Worm (Caenorhabditis elegans) whole organism, L3 larva: ENCODE results near the gene Y57A10A.29.

Source experiments
- ZK546.5 ChIP-seq: sonication (generic microtip); optimal IDR thresholded peaks from 2 replicates; lab custom pipeline; 2017; ENCODE audit warnings: missing biosample characterization, missing genetic modification characterization
- ceh-16 ChIP-seq: sonication (generic microtip); optimal IDR thresholded peaks from 2 replicates; lab custom pipeline; 2017; ENCODE audit warnings: missing biosample characterization, missing genetic modification characterization
- ceh-28 ChIP-seq: fragments of 150-350 bp; optimal IDR thresholded peaks from 2 replicates; lab custom pipeline; 2014; ENCODE audit warnings: missing biosample characterization, missing genetic modification reagents, missing genetic modification characterization
- egl-5 ChIP-seq: fragments of 150-350 bp; optimal IDR thresholded peaks from 2 replicates; lab custom pipeline; 2017; ENCODE audit warnings: missing biosample characterization, missing genetic modification reagents, missing genetic modification characterization, inconsistent platforms
- elt-1 ChIP-seq: fragments of 150-350 bp; optimal IDR thresholded peaks from 2 replicates; lab custom pipeline; 2014; ENCODE audit warnings: missing biosample characterization, missing genetic modification characterization
- elt-2 ChIP-seq: sonication (generic microtip); optimal IDR thresholded peaks from 2 replicates; lab custom pipeline; 2016; ENCODE audit warnings: missing genetic modification reagents, mild to moderate bottlenecking, missing genetic modification characterization, missing compliant biosample characterization
- elt-3 ChIP-seq, 3 experiments: fragments of 150-350 bp in 1 of 3; sonication (generic microtip) in 2 of 3; optimal IDR thresholded peaks; 2 replicates in 2 of 3; 4 replicates in 1 of 3; lab custom pipeline; 2014 to 2017; ENCODE audit warnings: missing biosample characterization in 3 of 3, missing genetic modification characterization in 3 of 3
- fkh-2 ChIP-seq: fragments of 150-350 bp; optimal IDR thresholded peaks from 2 replicates; lab custom pipeline; 2014; ENCODE audit warnings: missing biosample characterization, missing genetic modification reagents, missing genetic modification characterization
- fos-1 ChIP-seq: fragments of 150-350 bp; optimal IDR thresholded peaks from 2 replicates; lab custom pipeline; 2014; ENCODE audit warnings: missing biosample characterization, missing genetic modification characterization
- hmg-11 ChIP-seq: sonication (generic microtip); optimal IDR thresholded peaks from 2 replicates; lab custom pipeline; 2016; ENCODE audit warnings: missing genetic modification characterization, missing compliant biosample characterization
- jun-1 ChIP-seq: fragments of 150-350 bp; optimal IDR thresholded peaks from 2 replicates; lab custom pipeline; 2014; ENCODE audit warnings: missing biosample characterization, missing genetic modification reagents, missing genetic modification characterization
- lin-39 ChIP-seq: fragments of 150-350 bp; optimal IDR thresholded peaks from 2 replicates; lab custom pipeline; 2018; ENCODE audit warnings: missing biosample characterization, missing genetic modification reagents, missing genetic modification characterization
- mdl-1 ChIP-seq: fragments of 150-350 bp; optimal IDR thresholded peaks from 2 replicates; lab custom pipeline; 2014; ENCODE audit warnings: missing biosample characterization, missing genetic modification characterization
- mml-1 ChIP-seq: fragments of 150-350 bp; sonication (generic microtip); optimal IDR thresholded peaks from 3 replicates; lab custom pipeline; 2014; ENCODE audit warnings: missing biosample characterization, missing genetic modification characterization
- nfya-1 ChIP-seq: sonication (generic microtip); optimal IDR thresholded peaks from 2 replicates; lab custom pipeline; 2017; ENCODE audit warnings: missing genetic modification characterization, mild to moderate bottlenecking, missing compliant biosample characterization, antibody characterized with exemption, moderate library complexity; ENCODE audit not compliant: insufficient read depth
- nhr-11 ChIP-seq: fragments of 150-350 bp; optimal IDR thresholded peaks from 2 replicates; lab custom pipeline; 2014; ENCODE audit warnings: missing biosample characterization, missing genetic modification characterization
- nhr-237 ChIP-seq: fragments of 150-350 bp; optimal IDR thresholded peaks from 2 replicates; lab custom pipeline; 2014; ENCODE audit warnings: missing biosample characterization, missing genetic modification characterization
- nhr-25 ChIP-seq: sonication (generic microtip); optimal IDR thresholded peaks from 2 replicates; lab custom pipeline; 2017; ENCODE audit warnings: missing biosample characterization, missing genetic modification characterization
- nhr-43 ChIP-seq: sonication (generic microtip); optimal IDR thresholded peaks from 2 replicates; lab custom pipeline; 2016; ENCODE audit warnings: mild to moderate bottlenecking, missing genetic modification characterization, missing compliant biosample characterization; ENCODE audit not compliant: poor library complexity, severe bottlenecking
- nhr-67 ChIP-seq: fragments of 150-350 bp; optimal IDR thresholded peaks from 2 replicates; lab custom pipeline; 2014; ENCODE audit warnings: missing biosample characterization, missing genetic modification characterization
- nhr-76 ChIP-seq: fragments of 150-350 bp; sonication (generic microtip); optimal IDR thresholded peaks from 5 replicates; lab custom pipeline; 2014; ENCODE audit warnings: missing biosample characterization, missing genetic modification characterization
- nhr-77 ChIP-seq: fragments of 150-350 bp; optimal IDR thresholded peaks from 2 replicates; lab custom pipeline; 2014; ENCODE audit warnings: missing biosample characterization, missing genetic modification characterization
- pha-4 ChIP-seq: fragments of 150-350 bp; optimal IDR thresholded peaks from 2 replicates; lab custom pipeline; 2014; ENCODE audit warnings: missing biosample characterization, missing genetic modification reagents, missing genetic modification characterization
- snpc-4 ChIP-seq: fragments of 150-350 bp; optimal IDR thresholded peaks from 2 replicates; lab custom pipeline; 2014; ENCODE audit warnings: missing biosample characterization, missing genetic modification characterization
- unc-39 ChIP-seq: sonication (generic microtip); optimal IDR thresholded peaks from 4 replicates; lab custom pipeline; 2017; ENCODE audit warnings: missing biosample characterization, missing genetic modification characterization
- zag-1 ChIP-seq: fragments of 150-350 bp; optimal IDR thresholded peaks from 2 replicates; lab custom pipeline; 2014; ENCODE audit warnings: missing biosample characterization, missing genetic modification characterization
- ztf-4 ChIP-seq: fragments of 150-350 bp; optimal IDR thresholded peaks from 2 replicates; lab custom pipeline; 2014; ENCODE audit warnings: missing biosample characterization, missing genetic modification characterization

Y57A10A.29 gene

ce11 chrII:12242551-12242950, 36.8 kb upstream of the Y57A10A.29 start, which contains the start of gene Y57A10A.24:
Gene Y57A10A.24, plus strand, starts transcription at chrII:12242946.
- TF ChIP-seq elt-3 (tag; optimal IDR thresholded peaks at IDR 0.05; lab: Kevin White, UChicago) (no peak), pha-4 (tag; lab: Kevin White, UChicago) (no peak), jun-1 (tag; lab: Kevin White, UChicago) (no peak), nhr-67 (tag; lab: Kevin White, UChicago) (no peak), egl-5 (tag; lab: Kevin White, UChicago) (no peak)

ce11 chrII:12249042-12249441, 30.3 kb upstream of the Y57A10A.29 start, which contains the start of gene tag-276:
Gene tag-276, minus strand, starts transcription at chrII:12249142.
- no peak for TF ChIP-seq fkh-2 (tag; lab: Kevin White, UChicago)
- TF ChIP-seq nhr-77 (tag; lab: Kevin White, UChicago), result no peak
- TF ChIP-seq elt-3 (tag; optimal IDR thresholded peaks at IDR 0.05; lab: Kevin White, UChicago), result no peak
- TF ChIP-seq nhr-11 (tag; lab: Kevin White, UChicago), result no peak
- no peak for TF ChIP-seq nhr-237 (tag; lab: Kevin White, UChicago)
- TF ChIP-seq nhr-67 (tag; lab: Kevin White, UChicago), result no peak
- TF ChIP-seq ztf-4 (tag; lab: Kevin White, UChicago), result no peak

- peak; percentile 13 for TF ChIP-seq hmg-11 (tag; lab: Kevin White, UChicago)
- no peak for TF ChIP-seq nfya-1
- peak; percentile 98 for TF ChIP-seq ceh-28 (tag; lab: Kevin White, UChicago)
- no peak for TF ChIP-seq unc-39
- no peak for TF ChIP-seq pha-4 (tag; lab: Kevin White, UChicago)
- no peak for TF ChIP-seq mdl-1
- TF ChIP-seq fos-1 (tag; lab: Kevin White, UChicago), result no peak
- no peak for TF ChIP-seq elt-1 (tag; lab: Kevin White, UChicago)
- no peak for TF ChIP-seq egl-5 (tag; lab: Kevin White, UChicago)
- no peak for TF ChIP-seq jun-1 (tag; lab: Kevin White, UChicago)
Observed at ce11 chrII:12255545-12256233, 23.7 kb upstream of the Y57A10A.29 start.

ce11 chrII:12256528-12256927, 22.8 kb upstream of the Y57A10A.29 start, which contains the start of gene parn-2:
Gene parn-2, minus strand, starts transcription at chrII:12256628.
- TF ChIP-seq pha-4 (tag; lab: Kevin White, UChicago), result no peak
- TF ChIP-seq ZK546.5, result no peak
- no peak for TF ChIP-seq ztf-4 (tag; lab: Kevin White, UChicago)
- TF ChIP-seq lin-39 (tag; lab: Kevin White, UChicago), result no peak
- no peak for TF ChIP-seq nhr-43 (tag; lab: Kevin White, UChicago)
- no peak for TF ChIP-seq snpc-4 (tag; lab: Kevin White, UChicago)
- no peak for TF ChIP-seq unc-39
- TF ChIP-seq, all 47 proteins: peak for 0

ce11 chrII:12257095-12257494, 22.3 kb upstream of the Y57A10A.29 start:
- TF ChIP-seq ceh-28 (tag; lab: Kevin White, UChicago), result peak; percentile 89
- no peak for TF ChIP-seq elt-1 (tag; lab: Kevin White, UChicago)

ce11 chrII:12260538-12260937, 18.8 kb upstream of the Y57A10A.29 start:
- TF ChIP-seq nhr-76 (tag; lab: Kevin White, UChicago) (no peak), ztf-4 (tag; lab: Kevin White, UChicago) (no peak), ceh-28 (tag; lab: Kevin White, UChicago) (no peak), unc-39 (no peak), elt-3 (tag; optimal IDR thresholded peaks at IDR 0.05; lab: Kevin White, UChicago) (no peak), nhr-25 (tag; lab: Kevin White, UChicago) (no peak), elt-2 (tag; lab: Kevin White, UChicago) (no peak), nhr-237 (tag; lab: Kevin White, UChicago) (no peak), zag-1 (tag; lab: Kevin White, UChicago) (no peak), ceh-16 (no peak), mdl-1 (no peak), nhr-11 (tag; lab: Kevin White, UChicago) (no peak), pha-4 (tag; lab: Kevin White, UChicago) (no peak), mml-1 (no peak)
- TF ChIP-seq, all 47 proteins: peak for 0
